Fruit fly (Drosophila melanogaster) whole organism, embryonic: Measurements from ENCODE around the gene CG8006.

Experiments used
- Abd-B ChIP-seq: fragments of 200-800 bp; sonication (Bioruptor generic); optimal IDR thresholded peaks from 2 replicates; lab custom pipeline; 2018; ENCODE audit warnings: missing biosample characterization, mild to moderate bottlenecking, missing genetic modification characterization, moderate library complexity
- Ada2b ChIP-seq: fragments of 200-800 bp; sonication (Bioruptor generic); IDR thresholded peaks from 2 replicates; pipeline ENCODE4 v1.3.6; 2022; ENCODE audit warnings: missing biosample characterization, missing genetic modification characterization
- Adf1 ChIP-seq: fragments of 200-800 bp; sonication (Bioruptor generic); IDR thresholded peaks from 2 replicates; pipeline ENCODE4 v1.3.6; 2022; ENCODE audit warnings: missing biosample characterization, missing genetic modification characterization
- B-H2 ChIP-seq: fragments of 200-800 bp; sonication (Bioruptor generic); optimal IDR thresholded peaks from 2 replicates; lab custom pipeline; 2018; ENCODE audit warnings: missing biosample characterization, mild to moderate bottlenecking, missing genetic modification characterization
- BEAF-32 ChIP-seq: fragments of 200-800 bp; sonication (Bioruptor generic); optimal IDR thresholded peaks from 3 replicates; lab custom pipeline; 2017; ENCODE audit warnings: missing biosample characterization, missing genetic modification characterization, mild to moderate bottlenecking, moderate library complexity, missing genetic modification reagents
- CG10654 ChIP-seq: fragments of 200-800 bp; sonication (Bioruptor generic); optimal IDR thresholded peaks from 2 replicates; lab custom pipeline; 2016; ENCODE audit warnings: missing biosample characterization, missing genetic modification characterization
- CG11456 ChIP-seq: fragments of 200-800 bp; sonication (Bioruptor generic); IDR thresholded peaks from 3 replicates; pipeline ENCODE4 v1.3.6; 2022; ENCODE audit warnings: missing biosample characterization, missing genetic modification characterization
- CG13296 ChIP-seq: fragments of 200-800 bp; sonication (Bioruptor generic); optimal IDR thresholded peaks from 3 replicates; lab custom pipeline; 2018; ENCODE audit warnings: missing biosample characterization, mild to moderate bottlenecking, missing genetic modification characterization
- CG14050 ChIP-seq: fragments of 200-800 bp; sonication (Bioruptor generic); IDR thresholded peaks from 3 replicates; pipeline ENCODE4 v1.3.6; 2022; ENCODE audit warnings: missing biosample characterization, missing genetic modification characterization
- CG17568 ChIP-seq: fragments of 200-800 bp; sonication (Bioruptor generic); optimal IDR thresholded peaks from 2 replicates; lab custom pipeline; 2018; ENCODE audit warnings: missing biosample characterization, mild to moderate bottlenecking, missing genetic modification characterization, moderate library complexity
- CG18262 ChIP-seq: fragments of 200-800 bp; optimal IDR thresholded peaks from 3 replicates; lab custom pipeline; 2019; ENCODE audit warnings: missing biosample characterization, mild to moderate bottlenecking, missing genetic modification characterization, moderate library complexity
- CG2712 ChIP-seq: fragments of 200-800 bp; optimal IDR thresholded peaks from 3 replicates; lab custom pipeline; 2019; ENCODE audit warnings: missing biosample characterization, mild to moderate bottlenecking, missing genetic modification characterization, moderate library complexity
- CG30431 ChIP-seq: fragments of 200-800 bp; sonication (Bioruptor generic); optimal IDR thresholded peaks from 2 replicates; lab custom pipeline; 2017; ENCODE audit warnings: missing biosample characterization, missing genetic modification characterization
- CG3163 ChIP-seq: fragments of 200-800 bp; sonication (Bioruptor generic); optimal IDR thresholded peaks from 3 replicates; lab custom pipeline; 2016; ENCODE audit warnings: missing biosample characterization, missing genetic modification characterization
- CG3407 ChIP-seq: fragments of 200-800 bp; sonication (Bioruptor generic); optimal IDR thresholded peaks from 2 replicates; lab custom pipeline; 2018; ENCODE audit warnings: missing biosample characterization, mild to moderate bottlenecking, missing genetic modification characterization
- CG4328 ChIP-seq: fragments of 200-800 bp; sonication (Bioruptor generic); optimal IDR thresholded peaks from 3 replicates; lab custom pipeline; 2017; ENCODE audit warnings: missing biosample characterization, missing genetic modification reagents, missing genetic modification characterization
- CG6791 ChIP-seq: fragments of 200-800 bp; sonication (Bioruptor generic); IDR thresholded peaks from 3 replicates; pipeline ENCODE4 v1.3.6; 2022; ENCODE audit warnings: missing biosample characterization, missing genetic modification characterization; ENCODE audit not compliant: partially characterized antibody
- CG8944 ChIP-seq: fragments of 200-800 bp; sonication (Bioruptor generic); optimal IDR thresholded peaks from 3 replicates; lab custom pipeline; 2016; ENCODE audit warnings: missing biosample characterization, missing genetic modification characterization
- CG9609 ChIP-seq: fragments of 200-800 bp; sonication (Bioruptor generic); optimal IDR thresholded peaks from 3 replicates; lab custom pipeline; 2016; ENCODE audit warnings: missing biosample characterization, missing genetic modification characterization
- Chrac-16 ChIP-seq: fragments of 200-800 bp; sonication (Bioruptor generic); optimal IDR thresholded peaks from 3 replicates; lab custom pipeline; 2016; ENCODE audit warnings: missing biosample characterization, missing genetic modification characterization
- Dad ChIP-seq: fragments of 200-800 bp; sonication (Bioruptor generic); optimal IDR thresholded peaks from 3 replicates; lab custom pipeline; 2016; ENCODE audit warnings: missing biosample characterization, missing genetic modification characterization
- Deaf1 ChIP-seq: fragments of 200-800 bp; optimal IDR thresholded peaks from 3 replicates; lab custom pipeline; 2019; ENCODE audit warnings: missing biosample characterization, mild to moderate bottlenecking, missing genetic modification characterization, moderate library complexity
- Dll ChIP-seq: fragments of 200-800 bp; sonication (Bioruptor generic); IDR thresholded peaks from 4 replicates; pipeline ENCODE4 v1.3.6; 2022; ENCODE audit warnings: missing biosample characterization, missing genetic modification characterization; ENCODE audit not compliant: partially characterized antibody
- Fer1 ChIP-seq: fragments of 200-800 bp; sonication (Bioruptor generic); optimal IDR thresholded peaks from 2 replicates; lab custom pipeline; 2017; ENCODE audit warnings: missing biosample characterization, mild to moderate bottlenecking, missing genetic modification characterization
- Fer2 ChIP-seq: fragments of 200-800 bp; sonication (Bioruptor generic); optimal IDR thresholded peaks from 2 replicates; lab custom pipeline; 2018; ENCODE audit warnings: missing biosample characterization, mild to moderate bottlenecking, missing genetic modification characterization, moderate library complexity
- Gsc ChIP-seq: fragments of 200-800 bp; sonication (Bioruptor generic); IDR thresholded peaks from 2 replicates; pipeline ENCODE4 v1.3.6; 2022; ENCODE audit warnings: missing biosample characterization, missing genetic modification characterization
- HLH3B ChIP-seq: fragments of 200-800 bp; sonication (Bioruptor generic); IDR thresholded peaks from 2 replicates; pipeline ENCODE4 v1.3.6; 2022; ENCODE audit warnings: missing biosample characterization, missing genetic modification characterization
- Hr3 ChIP-seq: fragments of 200-800 bp; sonication (Bioruptor generic); optimal IDR thresholded peaks from 3 replicates; lab custom pipeline; 2016; ENCODE audit warnings: missing biosample characterization, missing genetic modification characterization
- Jarid2 ChIP-seq: fragments of 200-800 bp; sonication (Bioruptor generic); optimal IDR thresholded peaks from 3 replicates; lab custom pipeline; 2017; ENCODE audit warnings: mild to moderate bottlenecking, missing biosample characterization, missing genetic modification reagents, missing genetic modification characterization
- Mrtf ChIP-seq: fragments of 200-800 bp; sonication (Bioruptor generic); IDR thresholded peaks from 3 replicates; pipeline ENCODE4 v1.3.6; 2022; ENCODE audit warnings: missing biosample characterization, missing genetic modification characterization
- Myb ChIP-seq: fragments of 200-800 bp; sonication (Bioruptor generic); optimal IDR thresholded peaks from 2 replicates; lab custom pipeline; 2016; ENCODE audit warnings: missing biosample characterization, missing genetic modification characterization
- Optix ChIP-seq: fragments of 200-800 bp; sonication (Bioruptor generic); IDR thresholded peaks from 3 replicates; pipeline ENCODE4 v1.3.6; 2022; ENCODE audit warnings: missing biosample characterization, missing genetic modification characterization
- Sox100B ChIP-seq: fragments of 200-800 bp; sonication (Bioruptor generic); optimal IDR thresholded peaks from 3 replicates; lab custom pipeline; 2018; ENCODE audit warnings: missing biosample characterization, mild to moderate bottlenecking, missing genetic modification characterization
- TFAM ChIP-seq: fragments of 200-800 bp; sonication (Bioruptor generic); optimal IDR thresholded peaks from 2 replicates; lab custom pipeline; 2017; ENCODE audit warnings: missing biosample characterization, missing genetic modification characterization, inconsistent platforms
- ap ChIP-seq: fragments of 200-800 bp; sonication (Bioruptor generic); IDR thresholded peaks from 2 replicates; pipeline ENCODE4 v1.3.6; 2022; ENCODE audit warnings: missing biosample characterization, missing genetic modification characterization
- bbx ChIP-seq: fragments of 200-800 bp; sonication (Bioruptor generic); IDR thresholded peaks from 2 replicates; pipeline ENCODE4 v1.3.6; 2022; ENCODE audit warnings: missing biosample characterization, missing genetic modification characterization; ENCODE audit not compliant: partially characterized antibody
- br ChIP-seq: fragments of >200 bp; optimal IDR thresholded peaks from 2 replicates; lab custom pipeline; 2017
- bsh ChIP-seq, 2 experiments: fragments of 200-800 bp; sonication (Bioruptor generic); optimal IDR thresholded peaks; 2 replicates each; lab custom pipeline; 2017 to 2018; ENCODE audit warnings: mild to moderate bottlenecking in 2 of 2, missing biosample characterization in 2 of 2, missing genetic modification characterization in 2 of 2, moderate library complexity in 1 of 2
- chn ChIP-seq: fragments of 200-800 bp; sonication (Bioruptor generic); optimal IDR thresholded peaks from 2 replicates; lab custom pipeline; 2016; ENCODE audit warnings: missing biosample characterization, missing genetic modification characterization
- cwo ChIP-seq: fragments of 200-800 bp; sonication (Bioruptor generic); optimal IDR thresholded peaks from 3 replicates; lab custom pipeline; 2017; ENCODE audit warnings: missing biosample characterization, missing genetic modification characterization, mild to moderate bottlenecking, moderate library complexity, missing genetic modification reagents
- danr ChIP-seq: fragments of 200-800 bp; sonication (Bioruptor generic); IDR thresholded peaks from 2 replicates; pipeline ENCODE4 v1.3.6; 2022; ENCODE audit warnings: missing biosample characterization, missing genetic modification characterization
- gsb-n ChIP-seq: fragments of 200-800 bp; sonication (Bioruptor generic); optimal IDR thresholded peaks from 3 replicates; lab custom pipeline; 2018; ENCODE audit warnings: missing biosample characterization, mild to moderate bottlenecking, missing genetic modification characterization
- hbn ChIP-seq: fragments of 200-800 bp; sonication (Bioruptor generic); IDR thresholded peaks from 2 replicates; pipeline ENCODE4 v1.3.6; 2022; ENCODE audit warnings: missing biosample characterization, missing genetic modification characterization; ENCODE audit not compliant: partially characterized antibody
- ken ChIP-seq: fragments of 200-800 bp; sonication (Bioruptor generic); IDR thresholded peaks from 3 replicates; pipeline ENCODE4 v1.3.6; 2022; ENCODE audit warnings: missing biosample characterization, missing genetic modification characterization
- klu ChIP-seq: fragments of 200-800 bp; sonication (Bioruptor generic); IDR thresholded peaks from 2 replicates; pipeline ENCODE4 v1.3.6; 2022; ENCODE audit warnings: missing biosample characterization, missing genetic modification characterization
- p53 ChIP-seq: fragments of 200-800 bp; sonication (Bioruptor generic); optimal IDR thresholded peaks from 2 replicates; lab custom pipeline; 2016; ENCODE audit warnings: missing biosample characterization, missing genetic modification characterization
- pho ChIP-seq: fragments of 200-800 bp; sonication (Bioruptor generic); optimal IDR thresholded peaks from 2 replicates; lab custom pipeline; 2016; ENCODE audit warnings: missing biosample characterization, missing genetic modification characterization
- prd ChIP-seq, 3 experiments: fragments of >200 bp in 2 of 3; fragments of 200-800 bp in 1 of 3; sonication (Bioruptor generic) in 1 of 3; optimal IDR thresholded peaks in 2 of 3; IDR thresholded peaks in 1 of 3; 2 replicates in 2 of 3; 3 replicates in 1 of 3; pipeline versions ENCODE4 v1.3.6 to Lab custom; 2017 to 2022; ENCODE audit warnings: missing biosample characterization in 1 of 3, missing genetic modification characterization in 1 of 3
- slp2 ChIP-seq: fragments of 200-800 bp; sonication (Bioruptor generic); optimal IDR thresholded peaks from 2 replicates; lab custom pipeline; 2016; ENCODE audit warnings: missing biosample characterization, missing genetic modification characterization
- tna ChIP-seq: fragments of 200-800 bp; sonication (Bioruptor generic); IDR thresholded peaks from 2 replicates; pipeline ENCODE4 v1.3.6; 2022; ENCODE audit warnings: missing biosample characterization, missing genetic modification characterization; ENCODE audit not compliant: partially characterized antibody

The CG8006 gene

DNA sequence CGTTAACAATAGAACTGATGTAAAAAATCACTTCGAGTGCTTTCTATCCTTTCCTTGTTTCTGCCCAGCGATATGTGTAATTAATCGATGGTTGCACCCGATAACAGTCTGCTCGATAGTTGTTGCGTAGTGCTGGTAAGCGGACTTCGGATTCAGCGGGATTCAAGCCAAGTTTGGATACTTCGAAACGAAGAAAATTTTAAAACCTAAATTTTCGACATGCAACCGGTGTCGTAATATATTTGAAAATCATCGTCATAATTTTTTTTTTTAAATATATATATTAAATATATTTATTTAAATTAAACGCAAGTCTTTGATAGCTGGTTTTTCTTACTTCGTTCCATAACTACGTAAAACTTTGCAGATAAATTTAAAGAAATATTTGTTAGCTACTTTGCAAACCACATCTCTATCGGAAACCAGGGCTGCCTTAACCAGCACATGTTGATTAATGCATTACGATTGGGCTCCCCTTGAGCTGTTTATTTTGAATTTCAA is 13.9 kb upstream of the CG8006 start, which contains the start of the genes UbcE2M and Dhps (continued):
- TF ChIP-seq CG30431 (GFP tag; lab: Kevin White, UChicago) (peak; percentile 61), Chrac-16 (GFP tag; lab: Kevin White, UChicago) (peak; percentile 67), br (no peak), hbn (GFP tag; lab: Robert Waterston, UW) (peak; percentile 64), slp2 (GFP tag; lab: Kevin White, UChicago) (no peak), CG3163 (peak; percentile 3), gsb-n (tag; lab: Kevin White, UChicago) (no peak), CG2712 (tag; lab: Kevin White, UChicago) (peak; percentile 75), CG3407 (GFP tag; lab: Kevin White, UChicago) (no peak), CG18262 (tag; lab: Kevin White, UChicago) (peak; percentile 65), CG6791 (GFP tag; lab: Robert Waterston, UW) (peak; percentile 82), CG14050 (GFP tag; lab: Robert Waterston, UW) (peak; percentile 46; the same call in 1 of the 3 replicates), HLH3B (GFP tag; lab: Robert Waterston, UW) (peak; percentile 56; the same call in 1 of the 2 replicates), chn (GFP tag; lab: Kevin White, UChicago) (peak; percentile 41), Mrtf (GFP tag; lab: Robert Waterston, UW) (peak; percentile 59; the same call in 2 of the 3 replicates), B-H2 (peak; percentile 71), klu (GFP tag; lab: Robert Waterston, UW) (peak; percentile 62; the same call in 1 of the 2 replicates), cwo (GFP tag; lab: Kevin White, UChicago) (peak; percentile 57), TFAM (no peak), tna (GFP tag; lab: Robert Waterston, UW) (no peak), CG4328 (GFP tag; lab: Kevin White, UChicago) (peak; percentile 78), Gsc (GFP tag; lab: Robert Waterston, UW) (no peak), CG17568 (GFP tag; lab: Kevin White, UChicago) (no peak), ap (GFP tag; lab: Robert Waterston, UW) (no peak), CG11456 (GFP tag; lab: Robert Waterston, UW) (peak; percentile 80), Deaf1 (tag; lab: Kevin White, UChicago) (no peak), Optix (peak; percentile 55; the same call in 1 of the 3 replicates), pho (GFP tag; lab: Kevin White, UChicago) (peak; percentile 48), Ada2b (peak; percentile 46), ken (GFP tag; lab: Robert Waterston, UW) (peak; percentile 44; the same call in 1 of the 3 replicates), Dll (GFP tag; lab: Robert Waterston, UW) (peak; percentile 75), Dad (GFP tag; lab: Kevin White, UChicago) (no peak), CG8944 (GFP tag; lab: Kevin White, UChicago) (peak; percentile 11), CG10654 (GFP tag; lab: Kevin White, UChicago) (peak; percentile 57), p53 (GFP tag; lab: Kevin White, UChicago) (no peak), Sox100B (GFP tag; lab: Kevin White, UChicago) (no peak), danr (GFP tag; lab: Robert Waterston, UW) (no peak), Fer2 (tag; lab: Kevin White, UChicago) (peak; percentile 76), bbx (GFP tag; lab: Robert Waterston, UW) (peak; percentile 81), CG9609 (GFP tag; lab: Kevin White, UChicago) (peak; percentile 6), CG13296 (GFP tag; lab: Kevin White, UChicago) (peak; percentile 72), Myb (GFP tag; lab: Kevin White, UChicago) (peak; percentile 66), prd (optimal IDR thresholded peaks at IDR 0.05; lab: Kevin White, UChicago) (no peak), prd (GFP tag; IDR thresholded peaks at IDR 0.05; lab: Robert Waterston, UW) (peak; percentile 82), Hr3 (peak; percentile 82), Adf1 (GFP tag; lab: Robert Waterston, UW) (peak; percentile 27; the same call in 1 of the 2 replicates), Fer1 (GFP tag; lab: Kevin White, UChicago) (peak; percentile 78), Jarid2 (no peak), bsh (GFP tag; optimal IDR thresholded peaks at IDR 0.05; lab: Kevin White, UChicago) (peak in 1 of 2 experiments; percentile 62), BEAF-32 (GFP tag; lab: Kevin White, UChicago) (peak; percentile 80), Abd-B (peak; percentile 87)
